Fruit fly (Drosophila melanogaster) S2 (cell line): ENCODE results near the gene dpr11.

Source experiments
- CG8478 ChIP-seq: fragments of >200 bp; optimal IDR thresholded peaks from 2 replicates; lab custom pipeline; 2018
- CTCF ChIP-seq, 2 experiments: fragments of >200 bp; optimal IDR thresholded peaks; 2 replicates each; lab custom pipeline; 2018

The dpr11 gene

DNA sequence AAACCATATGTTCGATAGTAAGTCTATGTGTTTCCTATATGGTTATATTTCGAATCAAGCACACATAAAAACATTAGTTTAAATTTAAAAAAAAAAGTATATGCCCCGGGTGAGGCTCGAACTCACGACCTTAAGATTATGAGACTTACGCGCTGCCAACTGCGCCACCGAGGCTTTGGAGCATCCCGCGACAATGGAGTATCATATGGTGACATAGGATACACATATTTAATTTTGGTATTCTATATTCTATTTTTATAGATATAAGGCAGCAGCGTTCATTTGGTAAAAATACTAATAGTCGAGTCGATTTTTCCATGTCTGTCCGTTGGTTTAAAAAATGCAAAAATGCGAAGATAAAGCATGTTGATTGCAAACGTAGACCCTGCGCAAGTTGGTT is 97.2 kb downstream of the dpr11 start:
- no peak for TF ChIP-seq CTCF (optimal IDR thresholded peaks at IDR 0.05; lab: Kevin White, UChicago)
- TF ChIP-seq CG8478 (lab: Kevin White, UChicago), result no peak

DNA sequence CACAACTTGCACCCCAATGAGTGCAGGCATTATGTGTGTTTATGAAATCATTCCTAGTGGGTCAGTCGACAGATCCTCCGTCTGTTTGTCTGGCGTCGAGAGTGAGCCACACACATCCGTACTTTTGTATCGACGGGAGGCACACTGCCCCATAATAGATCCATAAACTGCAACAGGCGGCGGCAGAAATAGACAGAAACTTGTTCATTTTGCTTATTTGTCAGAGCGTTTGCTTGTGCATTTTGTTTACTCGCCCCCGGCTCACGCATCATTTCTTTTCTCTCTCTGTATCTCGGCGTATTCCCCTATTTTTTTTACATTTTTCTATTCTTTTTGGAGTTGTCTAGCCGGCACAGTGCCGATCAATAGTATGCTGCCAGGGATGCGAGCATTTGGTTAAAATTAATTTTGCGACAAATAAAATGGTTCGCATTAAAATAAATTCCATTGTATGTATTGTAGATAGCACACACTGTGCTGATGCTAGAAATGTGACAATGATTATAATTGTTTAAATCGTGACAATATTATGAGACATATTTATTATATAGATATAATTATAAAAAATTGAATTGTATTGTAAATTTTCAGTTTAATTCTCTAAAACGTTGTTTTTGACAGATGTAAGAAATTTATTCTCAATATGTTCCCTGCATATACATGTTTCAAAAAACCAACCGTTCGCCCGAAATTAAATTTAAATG is 111.2 kb downstream of the dpr11 start:
- TF ChIP-seq CG8478 (lab: Kevin White, UChicago) (no peak), CTCF (optimal IDR thresholded peaks at IDR 0.05; lab: Kevin White, UChicago) (no peak)
